Fruit fly (Drosophila melanogaster) whole organism, adult: ENCODE results near the gene CG17097.

ENCODE experiments used
- CG11617 ChIP-seq: fragments of 200-800 bp; sonication (Bioruptor generic); optimal IDR thresholded peaks from 2 replicates; lab custom pipeline; 2017; ENCODE audit warnings: mild to moderate bottlenecking, missing biosample characterization, missing genetic modification reagents, missing genetic modification characterization
- CG12768 ChIP-seq: fragments of 200-800 bp; sonication (Bioruptor generic); optimal IDR thresholded peaks from 2 replicates; lab custom pipeline; 2017; ENCODE audit warnings: missing biosample characterization, missing genetic modification characterization, mild to moderate bottlenecking, moderate library complexity, missing genetic modification reagents
- CG14711 ChIP-seq: fragments of 200-800 bp; sonication (Bioruptor generic); optimal IDR thresholded peaks from 2 replicates; lab custom pipeline; 2018; ENCODE audit warnings: missing biosample characterization, mild to moderate bottlenecking, missing genetic modification characterization, moderate library complexity
- CG1620 ChIP-seq: fragments of 200-800 bp; sonication (Bioruptor generic); optimal IDR thresholded peaks from 2 replicates; lab custom pipeline; 2016; ENCODE audit warnings: missing biosample characterization, missing genetic modification characterization
- CG33017 ChIP-seq: fragments of 200-800 bp; sonication (Bioruptor generic); optimal IDR thresholded peaks from 2 replicates; lab custom pipeline; 2018; ENCODE audit warnings: missing biosample characterization, mild to moderate bottlenecking, missing genetic modification characterization, moderate library complexity
- CG5204 ChIP-seq: fragments of 200-800 bp; sonication (Bioruptor generic); optimal IDR thresholded peaks from 2 replicates; lab custom pipeline; 2016; ENCODE audit warnings: missing biosample characterization, missing genetic modification characterization
- CG7045 ChIP-seq: fragments of 200-800 bp; sonication (Bioruptor generic); optimal IDR thresholded peaks from 2 replicates; lab custom pipeline; 2017; ENCODE audit warnings: missing biosample characterization, mild to moderate bottlenecking, missing genetic modification characterization
- CG7101 ChIP-seq: fragments of 200-800 bp; sonication (Bioruptor generic); optimal IDR thresholded peaks from 2 replicates; lab custom pipeline; 2018; ENCODE audit warnings: missing biosample characterization, mild to moderate bottlenecking, missing genetic modification characterization, moderate library complexity
- Clk ChIP-seq: fragments of 200-800 bp; sonication (Bioruptor generic); optimal IDR thresholded peaks from 2 replicates; lab custom pipeline; 2017; ENCODE audit warnings: missing biosample characterization, missing genetic modification characterization
- Crg-1 ChIP-seq: fragments of 200-800 bp; sonication (Bioruptor generic); optimal IDR thresholded peaks from 2 replicates; lab custom pipeline; 2016; ENCODE audit warnings: missing biosample characterization, missing genetic modification characterization
- Hr96 ChIP-seq: fragments of 200-800 bp; sonication (Bioruptor generic); optimal IDR thresholded peaks from 2 replicates; lab custom pipeline; 2016; ENCODE audit warnings: missing biosample characterization, missing genetic modification characterization
- Mnt ChIP-seq: fragments of 200-800 bp; sonication (Bioruptor generic); optimal IDR thresholded peaks from 2 replicates; lab custom pipeline; 2016; ENCODE audit warnings: missing biosample characterization, mild to moderate bottlenecking, missing genetic modification characterization
- bab1 ChIP-seq: fragments of 200-800 bp; sonication (Bioruptor generic); optimal IDR thresholded peaks from 3 replicates; lab custom pipeline; 2019; ENCODE audit warnings: missing biosample characterization, mild to moderate bottlenecking, missing genetic modification characterization, moderate library complexity
- cic ChIP-seq: fragments of 200-800 bp; sonication (Bioruptor generic); optimal IDR thresholded peaks from 2 replicates; lab custom pipeline; 2017; ENCODE audit warnings: missing biosample characterization, mild to moderate bottlenecking, missing genetic modification characterization, moderate library complexity
- cnc ChIP-seq, 2 experiments: fragments of >200 bp; optimal IDR thresholded peaks; 2 replicates each; lab custom pipeline; 2017
- kay ChIP-seq: fragments of 200-800 bp; sonication (Bioruptor generic); peaks from one replicate; lab custom pipeline; 2016; ENCODE audit warnings: missing biosample characterization, missing genetic modification characterization, borderline replicate concordance
- ovo ChIP-seq: fragments of 200-800 bp; sonication (Bioruptor generic); optimal IDR thresholded peaks from 2 replicates; lab custom pipeline; 2016; ENCODE audit warnings: missing biosample characterization, missing genetic modification characterization
- pad ChIP-seq: fragments of 200-800 bp; sonication (Bioruptor generic); optimal IDR thresholded peaks from 3 replicates; lab custom pipeline; 2017; ENCODE audit warnings: missing biosample characterization, missing genetic modification characterization, mild to moderate bottlenecking, moderate library complexity, missing genetic modification reagents
- tj ChIP-seq: fragments of 200-800 bp; sonication (Bioruptor generic); optimal IDR thresholded peaks from 3 replicates; lab custom pipeline; 2017; ENCODE audit warnings: missing biosample characterization, mild to moderate bottlenecking, missing genetic modification characterization, moderate library complexity
- toe ChIP-seq: fragments of 200-800 bp; sonication (Bioruptor generic); optimal IDR thresholded peaks from 2 replicates; lab custom pipeline; 2016; ENCODE audit warnings: missing biosample characterization, missing genetic modification characterization

CG17097 gene

dm6 chr2L:10679568-10679967, 33.4 kb downstream of the CG17097 start:
- TF ChIP-seq toe (no peak), kay (GFP tag; lab: Kevin White, UChicago) (peak; percentile 73)

dm6 chr2L:10680584-10681080, 34.4 kb downstream of the CG17097 start, which contains the start of gene CG17105:
CG17105 (plus strand) TSS chr2L:10681030.
- TF ChIP-seq cnc (optimal IDR thresholded peaks at IDR 0.05; lab: Kevin White, UChicago), result no peak
- no peak for TF ChIP-seq kay (GFP tag; lab: Kevin White, UChicago)
- no peak for TF ChIP-seq CG12768
- TF ChIP-seq pad (GFP tag; lab: Kevin White, UChicago), result no peak
- TF ChIP-seq toe, result no peak
- no peak for TF ChIP-seq Mnt (GFP tag; lab: Kevin White, UChicago)
- no peak for TF ChIP-seq bab1 (GFP tag; lab: Kevin White, UChicago)
- TF ChIP-seq ovo, result no peak
- TF ChIP-seq CG7045, result no peak
- TF ChIP-seq CG1620 (GFP tag; lab: Kevin White, UChicago), result no peak
- TF ChIP-seq cic (GFP tag; lab: Kevin White, UChicago), result no peak
- no peak for TF ChIP-seq tj (GFP tag; lab: Kevin White, UChicago)
- TF ChIP-seq CG14711, result no peak
- no peak for TF ChIP-seq CG7101
- no peak for TF ChIP-seq Hr96 (GFP tag; lab: Kevin White, UChicago)
- no peak for TF ChIP-seq Crg-1 (GFP tag; lab: Kevin White, UChicago)

- no peak for TF ChIP-seq CG7101
- no peak for TF ChIP-seq CG33017 (tag; lab: Kevin White, UChicago)
- TF ChIP-seq Clk (GFP tag; lab: Kevin White, UChicago), result no peak
These were observed 35.4 kb downstream of the CG17097 start, which contains the start of gene CG17107 for dm6 chr2L:10681602-10682001. CG17107 (plus strand) TSS chr2L:10681902.

- no peak for TF ChIP-seq CG5204
- no peak for TF ChIP-seq pad (GFP tag; lab: Kevin White, UChicago)
- no peak for TF ChIP-seq CG7045
- no peak for TF ChIP-seq cnc (optimal IDR thresholded peaks at IDR 0.05; lab: Kevin White, UChicago)
- TF ChIP-seq CG14711, result no peak
- no peak for TF ChIP-seq kay (GFP tag; lab: Kevin White, UChicago)
- no peak for TF ChIP-seq Mnt (GFP tag; lab: Kevin White, UChicago)
- TF ChIP-seq CG33017 (tag; lab: Kevin White, UChicago), result no peak
- no peak for TF ChIP-seq toe
- no peak for TF ChIP-seq Hr96 (GFP tag; lab: Kevin White, UChicago)
- TF ChIP-seq CG12768, result no peak
- TF ChIP-seq ovo, result no peak
- TF ChIP-seq CG7101, result no peak
- TF ChIP-seq Clk (GFP tag; lab: Kevin White, UChicago), result no peak
- TF ChIP-seq Crg-1 (GFP tag; lab: Kevin White, UChicago), result no peak
- TF ChIP-seq CG11617 (GFP tag; lab: Kevin White, UChicago), result no peak
These were observed 36.0 kb downstream of the CG17097 start for dm6 chr2L:10682197-10682596.

dm6 chr2L:10682912-10683311, 36.7 kb downstream of the CG17097 start:
- TF ChIP-seq kay (GFP tag; lab: Kevin White, UChicago) (no peak), CG33017 (tag; lab: Kevin White, UChicago) (no peak), cnc (optimal IDR thresholded peaks at IDR 0.05; lab: Kevin White, UChicago) (no peak), CG7101 (no peak), Crg-1 (GFP tag; lab: Kevin White, UChicago) (no peak)

dm6 chr2L:10684309-10684708, 38.1 kb downstream of the CG17097 start, which contains the start of gene CG7299:
CG7299 (minus strand) TSS chr2L:10684409.
- TF ChIP-seq kay (GFP tag; lab: Kevin White, UChicago), result no peak
- no peak for TF ChIP-seq CG12768
- TF ChIP-seq CG7045, result no peak
- no peak for TF ChIP-seq Mnt (GFP tag; lab: Kevin White, UChicago)
- no peak for TF ChIP-seq CG33017 (tag; lab: Kevin White, UChicago)
- no peak for TF ChIP-seq Hr96 (GFP tag; lab: Kevin White, UChicago)
- TF ChIP-seq Crg-1 (GFP tag; lab: Kevin White, UChicago), result no peak
- no peak for TF ChIP-seq pad (GFP tag; lab: Kevin White, UChicago)
- TF ChIP-seq toe, result no peak
- no peak for TF ChIP-seq CG11617 (GFP tag; lab: Kevin White, UChicago)
- no peak for TF ChIP-seq cnc (optimal IDR thresholded peaks at IDR 0.05; lab: Kevin White, UChicago)
- TF ChIP-seq Clk (GFP tag; lab: Kevin White, UChicago), result no peak
- TF ChIP-seq CG5204, result no peak
- no peak for TF ChIP-seq cic (GFP tag; lab: Kevin White, UChicago)

dm6 chr2L:10685666-10686065, 39.5 kb downstream of the CG17097 start:
- no peak for TF ChIP-seq ovo
- TF ChIP-seq CG1620 (GFP tag; lab: Kevin White, UChicago), result no peak
- no peak for TF ChIP-seq bab1 (GFP tag; lab: Kevin White, UChicago)
- no peak for TF ChIP-seq cic (GFP tag; lab: Kevin White, UChicago)
- TF ChIP-seq CG7101, result no peak
- no peak for TF ChIP-seq CG11617 (GFP tag; lab: Kevin White, UChicago)
- TF ChIP-seq pad (GFP tag; lab: Kevin White, UChicago), result no peak
